Worm (Caenorhabditis elegans) whole organism, L2 larva: Measurements from ENCODE around the gene D1022.2.

Source experiments
- ZK546.5 ChIP-seq: sonication (generic microtip); optimal IDR thresholded peaks from 2 replicates; lab custom pipeline; 2017; ENCODE audit warnings: missing biosample characterization, missing genetic modification characterization
- alr-1 ChIP-seq: fragments of 150-350 bp; optimal IDR thresholded peaks from 2 replicates; lab custom pipeline; 2014; ENCODE audit warnings: missing biosample characterization, missing genetic modification characterization
- aly-2 ChIP-seq: fragments of 150-350 bp; optimal IDR thresholded peaks from 2 replicates; lab custom pipeline; 2014; ENCODE audit warnings: missing biosample characterization, missing genetic modification characterization
- ama-1 ChIP-seq: fragments of 150-350 bp; optimal IDR thresholded peaks from 2 replicates; lab custom pipeline; 2018; ENCODE audit warnings: inconsistent platforms
- elt-3 ChIP-seq: sonication (generic microtip); optimal IDR thresholded peaks from 2 replicates; lab custom pipeline; 2017; ENCODE audit warnings: missing biosample characterization, missing genetic modification characterization
- lin-39 ChIP-seq: fragments of 150-350 bp; optimal IDR thresholded peaks from 2 replicates; lab custom pipeline; 2014; ENCODE audit warnings: missing biosample characterization, missing genetic modification reagents, missing genetic modification characterization
- mab-5 ChIP-seq: fragments of 150-350 bp; optimal IDR thresholded peaks from 2 replicates; lab custom pipeline; 2014; ENCODE audit warnings: missing biosample characterization, missing genetic modification characterization
- nhr-129 ChIP-seq: fragments of 150-350 bp; optimal IDR thresholded peaks from 2 replicates; lab custom pipeline; 2014; ENCODE audit warnings: missing biosample characterization, missing genetic modification characterization
- nhr-21 ChIP-seq: fragments of 150-350 bp; optimal IDR thresholded peaks from 2 replicates; lab custom pipeline; 2014; ENCODE audit warnings: missing biosample characterization, missing genetic modification characterization
- nhr-25 ChIP-seq: fragments of 150-350 bp; sonication (generic microtip); optimal IDR thresholded peaks from 3 replicates; lab custom pipeline; 2014; ENCODE audit warnings: missing biosample characterization, missing genetic modification characterization
- snpc-4 ChIP-seq: fragments of 150-350 bp; optimal IDR thresholded peaks from 2 replicates; lab custom pipeline; 2014; ENCODE audit warnings: missing biosample characterization, missing genetic modification characterization
- unc-62 ChIP-seq: fragments of 150-350 bp; optimal IDR thresholded peaks from 2 replicates; lab custom pipeline; 2014; ENCODE audit warnings: missing biosample characterization, missing genetic modification reagents, missing genetic modification characterization
- ztf-11 ChIP-seq: sonication (generic microtip); optimal IDR thresholded peaks from 2 replicates; lab custom pipeline; 2017; ENCODE audit warnings: missing biosample characterization, missing genetic modification characterization

ce11 chrII:7420157-7420556, 39.1 kb upstream of the D1022.2 start:
- TF ChIP-seq elt-3 (tag; lab: Kevin White, UChicago): no peak
- TF ChIP-seq nhr-21 (tag; lab: Kevin White, UChicago): no peak
- no peak for TF ChIP-seq lin-39 (tag; lab: Kevin White, UChicago)
- TF ChIP-seq mab-5 (tag; lab: Kevin White, UChicago): no peak
- no peak for TF ChIP-seq alr-1 (tag; lab: Kevin White, UChicago)
- TF ChIP-seq aly-2 (tag; lab: Kevin White, UChicago): no peak
- TF ChIP-seq snpc-4 (tag; lab: Kevin White, UChicago): no peak
- TF ChIP-seq ztf-11 (tag; lab: Kevin White, UChicago): no peak
- TF ChIP-seq ama-1 (lab: Kevin White, UChicago): no peak
- no peak for TF ChIP-seq unc-62
- no peak for TF ChIP-seq ZK546.5 (tag; lab: Kevin White, UChicago)
- no peak for TF ChIP-seq nhr-25 (tag; lab: Kevin White, UChicago)
- peak; percentile 44 for TF ChIP-seq nhr-129
